Worm (Caenorhabditis elegans): ENCODE results near the gene F22B8.3.

The F22B8.3 gene

DNA sequence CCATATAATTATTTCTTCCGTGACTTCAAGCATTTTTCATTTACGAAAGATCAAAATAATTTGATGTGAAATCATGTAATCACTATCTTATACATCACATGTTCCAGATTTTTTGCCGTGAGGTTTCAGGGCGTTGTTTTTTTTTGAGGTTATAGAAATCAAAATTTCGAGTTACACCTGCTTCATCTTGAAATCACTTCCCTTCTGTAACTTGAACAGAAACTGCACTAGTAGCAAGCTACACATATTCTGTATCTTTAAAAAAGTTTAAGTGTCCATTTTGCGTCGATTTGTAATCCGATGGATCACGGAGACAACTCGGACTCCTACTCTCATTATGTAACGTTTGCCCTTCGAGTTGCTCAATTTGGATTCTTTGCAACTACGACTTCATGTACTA is at the start of gene F22B8.3:
F22B8.3 (plus strand) TSS at position 301 of the 400 bp plus-strand sequence.
- TF ChIP-seq efl-1 (optimal IDR thresholded peaks at IDR 0.05), result no peak
- TF ChIP-seq efl-1 (GFP tag; optimal IDR thresholded peaks at IDR 0.05 in 1 of 2), result peak in 1 of 2 experiments; percentile 58
- no peak for TF ChIP-seq isw-1 (GFP tag; IDR thresholded peaks at IDR 0.05)

DNA sequence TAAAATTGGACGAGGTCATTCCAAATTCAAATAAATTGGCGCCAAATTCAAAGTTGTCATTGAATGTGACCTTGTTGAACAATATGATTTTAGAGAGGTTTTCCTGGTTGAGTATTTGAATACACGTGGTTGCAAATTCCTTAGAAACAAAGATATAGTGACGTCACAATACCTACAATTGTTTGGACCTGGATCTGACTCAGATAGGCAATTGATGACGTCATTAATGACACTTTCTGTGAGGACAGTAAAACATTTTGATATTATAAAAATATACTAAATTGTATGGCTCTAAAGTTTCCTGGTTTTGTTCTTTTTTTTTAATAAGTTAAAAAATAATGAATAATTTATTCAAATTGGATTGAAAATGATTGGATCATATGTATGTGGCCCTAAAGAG is 49.4 kb upstream of the F22B8.3 start:
- TF ChIP-seq dpl-1 (GFP tag; optimal IDR thresholded peaks at IDR 0.05) (peak; percentile 18 to 35 (median 19)), unc-62 (GFP tag; optimal IDR thresholded peaks at IDR 0.05) (no peak), tlp-1 (tag; optimal IDR thresholded peaks at IDR 0.05) (no peak), isw-1 (GFP tag; IDR thresholded peaks at IDR 0.05) (no peak), lin-14 (GFP tag; optimal IDR thresholded peaks at IDR 0.05) (peak; percentile 3), zip-4 (GFP tag; optimal IDR thresholded peaks at IDR 0.05) (no peak), nhr-85 (tag) (peak; percentile 80), snpc-4 (tag; optimal IDR thresholded peaks at IDR 0.05) (no peak), egl-27 (tag; optimal IDR thresholded peaks at IDR 0.05) (no peak), ztf-4 (tag; optimal IDR thresholded peaks at IDR 0.05) (no peak), snu-23 (GFP tag; optimal IDR thresholded peaks at IDR 0.05) (no peak), swsn-7 (tag; optimal IDR thresholded peaks at IDR 0.05) (no peak), lin-39 (tag; optimal IDR thresholded peaks at IDR 0.05) (no peak), lir-3 (tag; optimal IDR thresholded peaks at IDR 0.05; ENCODE audit: poor library complexity) (no peak), nhr-84 (tag; optimal IDR thresholded peaks at IDR 0.05) (no peak), Y116A8C.19 (tag; optimal IDR thresholded peaks at IDR 0.05; ENCODE audit: borderline replicate concordance) (no peak), nhr-11 (tag; optimal IDR thresholded peaks at IDR 0.05) (no peak), mab-9 (GFP tag; IDR thresholded peaks at IDR 0.05) (no peak), pqm-1 (tag; optimal IDR thresholded peaks at IDR 0.05) (no peak), sox-4 (tag; optimal IDR thresholded peaks at IDR 0.05) (no peak), efl-3 (GFP tag; optimal IDR thresholded peaks at IDR 0.05) (no peak), nhr-77 (tag; optimal IDR thresholded peaks at IDR 0.05) (no peak), unc-30 (tag; optimal IDR thresholded peaks at IDR 0.05) (no peak), lin-15B (tag; optimal IDR thresholded peaks at IDR 0.05) (no peak), aly-2 (tag; optimal IDR thresholded peaks at IDR 0.05) (no peak), blmp-1 (tag; optimal IDR thresholded peaks at IDR 0.05) (no peak), zag-1 (tag; optimal IDR thresholded peaks at IDR 0.05) (no peak), nhr-20 (tag; optimal IDR thresholded peaks at IDR 0.05) (no peak), sup-37 (GFP tag; optimal IDR thresholded peaks at IDR 0.05) (no peak), ces-1 (GFP tag; optimal IDR thresholded peaks at IDR 0.05) (no peak), elt-3 (tag; optimal IDR thresholded peaks at IDR 0.05) (no peak), dsc-1 (tag; optimal IDR thresholded peaks at IDR 0.05) (no peak), grh-1 (GFP tag; IDR thresholded peaks at IDR 0.05) (no peak), rnt-1 (tag; optimal IDR thresholded peaks at IDR 0.05) (no peak), nhr-19 (GFP tag; conservative IDR thresholded peaks at IDR 0.05) (no peak), nhr-90 (tag; optimal IDR thresholded peaks at IDR 0.05; ENCODE audit: poor library complexity) (peak; percentile 2), nhr-12 (tag; optimal IDR thresholded peaks at IDR 0.05) (no peak), egl-13 (tag; optimal IDR thresholded peaks at IDR 0.05) (no peak), fkh-8 (tag; optimal IDR thresholded peaks at IDR 0.05) (no peak), ztf-11 (tag; optimal IDR thresholded peaks at IDR 0.05) (no peak), tbx-2 (tag; optimal IDR thresholded peaks at IDR 0.05) (no peak), unc-130 (tag; optimal IDR thresholded peaks at IDR 0.05) (no peak), fos-1 (tag; optimal IDR thresholded peaks at IDR 0.05) (no peak), mep-1 (tag; optimal IDR thresholded peaks at IDR 0.05) (peak; percentile 1), hpl-2 (GFP tag; optimal IDR thresholded peaks at IDR 0.05) (no peak), unc-86 (tag; optimal IDR thresholded peaks at IDR 0.05) (no peak), xbp-1 (tag; optimal IDR thresholded peaks at IDR 0.05) (peak; percentile 23), C16A3.4 (tag; optimal IDR thresholded peaks at IDR 0.05) (no peak), fkh-4 (tag; optimal IDR thresholded peaks at IDR 0.05; ENCODE audit: borderline replicate concordance) (no peak), fkh-10 (GFP tag; optimal IDR thresholded peaks at IDR 0.05) (no peak), vab-15 (tag; optimal IDR thresholded peaks at IDR 0.05) (no peak)

All from whole organism, L1 larva.